Fruit fly (Drosophila melanogaster) whole organism, embryonic: ENCODE data around the gene CG11828.

Source experiments
- CG10267 ChIP-seq: fragments of 200-800 bp; sonication (Bioruptor generic); optimal IDR thresholded peaks from 2 replicates; lab custom pipeline; 2018; ENCODE audit warnings: missing biosample characterization, mild to moderate bottlenecking, missing genetic modification characterization, moderate library complexity
- CG10366 ChIP-seq: fragments of 200-800 bp; sonication (Bioruptor generic); IDR thresholded peaks from 2 replicates; pipeline ENCODE4 v1.3.6; 2022; ENCODE audit warnings: missing biosample characterization, missing genetic modification characterization
- CG10431 ChIP-seq: fragments of 200-800 bp; sonication (Bioruptor generic); optimal IDR thresholded peaks from 3 replicates; lab custom pipeline; 2018; ENCODE audit warnings: missing biosample characterization, mild to moderate bottlenecking, missing genetic modification characterization
- CG10543 ChIP-seq: fragments of 200-800 bp; sonication (Bioruptor generic); optimal IDR thresholded peaks from 3 replicates; lab custom pipeline; 2017; ENCODE audit warnings: missing biosample characterization, mild to moderate bottlenecking, missing genetic modification characterization, moderate library complexity
- CG12769 ChIP-seq: fragments of 200-800 bp; sonication (Bioruptor generic); optimal IDR thresholded peaks from 2 replicates; lab custom pipeline; 2019; ENCODE audit warnings: missing biosample characterization, mild to moderate bottlenecking, missing genetic modification characterization, moderate library complexity
- CG13894 ChIP-seq: fragments of 200-800 bp; sonication (Bioruptor generic); optimal IDR thresholded peaks from 3 replicates; lab custom pipeline; 2018; ENCODE audit warnings: missing biosample characterization, mild to moderate bottlenecking, missing genetic modification characterization, moderate library complexity
- CG15269 ChIP-seq: fragments of 200-800 bp; sonication (Bioruptor generic); optimal IDR thresholded peaks from 2 replicates; lab custom pipeline; 2018; ENCODE audit warnings: missing biosample characterization, mild to moderate bottlenecking, missing genetic modification characterization, moderate library complexity
- CG17359 ChIP-seq: fragments of 200-800 bp; sonication (Bioruptor generic); optimal IDR thresholded peaks from 3 replicates; lab custom pipeline; 2018; ENCODE audit warnings: missing biosample characterization, mild to moderate bottlenecking, missing genetic modification characterization, moderate library complexity
- CG17568 ChIP-seq: fragments of 200-800 bp; sonication (Bioruptor generic); optimal IDR thresholded peaks from 2 replicates; lab custom pipeline; 2018; ENCODE audit warnings: missing biosample characterization, mild to moderate bottlenecking, missing genetic modification characterization, moderate library complexity
- CG42726 ChIP-seq: fragments of 200-800 bp; sonication (Bioruptor generic); IDR thresholded peaks from 2 replicates; pipeline ENCODE4 v1.3.6; 2022; ENCODE audit warnings: missing biosample characterization, missing genetic modification characterization; ENCODE audit not compliant: partially characterized antibody
- CG6813 ChIP-seq: fragments of 200-800 bp; sonication (Bioruptor generic); optimal IDR thresholded peaks from 2 replicates; lab custom pipeline; 2017; ENCODE audit warnings: missing biosample characterization, missing genetic modification characterization, mild to moderate bottlenecking, moderate library complexity, missing genetic modification reagents
- CG7271 ChIP-seq: fragments of 200-800 bp; sonication (Bioruptor generic); optimal IDR thresholded peaks from 2 replicates; lab custom pipeline; 2018; ENCODE audit warnings: missing biosample characterization, mild to moderate bottlenecking, missing genetic modification characterization, moderate library complexity
- CG8290 ChIP-seq, 3 experiments: fragments of 200-800 bp; sonication (Bioruptor generic); optimal IDR thresholded peaks; 2 replicates each; lab custom pipeline; 2016 to 2019; ENCODE audit warnings: missing biosample characterization in 3 of 3, missing genetic modification characterization in 3 of 3, mild to moderate bottlenecking in 2 of 3, moderate library complexity in 1 of 3
- D ChIP-seq, 2 experiments: fragments of 200-800 bp in 1 of 2; fragments of >200 bp in 1 of 2; sonication (Bioruptor generic) in 1 of 2; optimal IDR thresholded peaks; 2 replicates in 1 of 2; 3 replicates in 1 of 2; lab custom pipeline; 2017; ENCODE audit warnings: mild to moderate bottlenecking in 1 of 2, missing biosample characterization in 1 of 2, missing genetic modification characterization in 1 of 2, missing genetic modification reagents in 1 of 2
- Dbx ChIP-seq: fragments of 200-800 bp; sonication (Bioruptor generic); IDR thresholded peaks from 3 replicates; pipeline ENCODE4 v1.3.6; 2022; ENCODE audit warnings: missing biosample characterization, missing genetic modification characterization
- Deaf1 ChIP-seq: fragments of 200-800 bp; optimal IDR thresholded peaks from 3 replicates; lab custom pipeline; 2019; ENCODE audit warnings: missing biosample characterization, mild to moderate bottlenecking, missing genetic modification characterization, moderate library complexity
- Ets65A ChIP-seq: fragments of 200-800 bp; sonication (Bioruptor generic); peaks from one replicate; lab custom pipeline; 2016; ENCODE audit warnings: missing biosample characterization, missing genetic modification characterization
- Ets97D ChIP-seq: fragments of 200-800 bp; sonication (Bioruptor generic); optimal IDR thresholded peaks from 3 replicates; lab custom pipeline; 2016; ENCODE audit warnings: missing biosample characterization, missing genetic modification characterization
- Hmx ChIP-seq: fragments of 200-800 bp; sonication (Bioruptor generic); optimal IDR thresholded peaks from 2 replicates; lab custom pipeline; 2016; ENCODE audit warnings: missing biosample characterization, missing genetic modification characterization
- Hr78 ChIP-seq, 2 experiments: fragments of 200-800 bp in 1 of 2; fragments of >200 bp in 1 of 2; sonication (Bioruptor generic) in 1 of 2; optimal IDR thresholded peaks; 2 replicates each; lab custom pipeline; 2017 to 2019; ENCODE audit warnings: missing biosample characterization in 2 of 2, missing genetic modification characterization in 2 of 2, mild to moderate bottlenecking in 1 of 2, moderate library complexity in 1 of 2
- Lpt ChIP-seq: fragments of >200 bp; optimal IDR thresholded peaks from 2 replicates; lab custom pipeline; 2018; ENCODE audit warnings: missing biosample characterization, missing genetic modification characterization
- Oaz ChIP-seq: fragments of 200-800 bp; sonication (Bioruptor generic); IDR thresholded peaks from 2 replicates; pipeline ENCODE4 v1.3.6; 2022; ENCODE audit warnings: missing biosample characterization, missing genetic modification characterization
- Pdp1 ChIP-seq, 2 experiments: fragments of 200-800 bp; sonication (Bioruptor generic); optimal IDR thresholded peaks; 3 replicates each; lab custom pipeline; 2016; ENCODE audit warnings: missing biosample characterization in 2 of 2, missing genetic modification characterization in 2 of 2, mild to moderate bottlenecking in 1 of 2, moderate library complexity in 1 of 2
- Side ChIP-seq: fragments of 200-800 bp; sonication (Bioruptor generic); optimal IDR thresholded peaks from 2 replicates; lab custom pipeline; 2016; ENCODE audit warnings: missing biosample characterization, missing genetic modification characterization
- bcd ChIP-seq: fragments of 200-800 bp; sonication (Bioruptor generic); optimal IDR thresholded peaks from 2 replicates; lab custom pipeline; 2017; ENCODE audit warnings: missing biosample characterization, mild to moderate bottlenecking, missing genetic modification characterization
- cg ChIP-seq: fragments of 200-800 bp; sonication (Bioruptor generic); optimal IDR thresholded peaks from 3 replicates; lab custom pipeline; 2019; ENCODE audit warnings: missing biosample characterization, mild to moderate bottlenecking, missing genetic modification characterization, moderate library complexity
- chm ChIP-seq: fragments of 200-800 bp; sonication (Bioruptor generic); IDR thresholded peaks from 2 replicates; pipeline ENCODE4 v1.3.6; 2022; ENCODE audit warnings: missing biosample characterization, missing genetic modification characterization
- crol ChIP-seq: fragments of 200-800 bp; sonication (Bioruptor generic); IDR thresholded peaks from 2 replicates; pipeline ENCODE4 v1.3.6; 2022; ENCODE audit warnings: missing biosample characterization, missing genetic modification characterization
- eve ChIP-seq, 2 experiments: fragments of >200 bp; optimal IDR thresholded peaks; 2 replicates each; lab custom pipeline; 2017; ENCODE audit warnings: missing biosample characterization in 2 of 2, missing genetic modification characterization in 2 of 2
- exex ChIP-seq: fragments of 200-800 bp; sonication (Bioruptor generic); optimal IDR thresholded peaks from 4 replicates; lab custom pipeline; 2018; ENCODE audit warnings: missing biosample characterization, mild to moderate bottlenecking, missing genetic modification characterization, moderate library complexity
- fd102C ChIP-seq: fragments of 200-800 bp; sonication (Bioruptor generic); optimal IDR thresholded peaks from 2 replicates; lab custom pipeline; 2018; ENCODE audit warnings: missing biosample characterization, mild to moderate bottlenecking, missing genetic modification characterization, moderate library complexity
- gfzf ChIP-seq: fragments of 200-800 bp; sonication (Bioruptor generic); optimal IDR thresholded peaks from 2 replicates; lab custom pipeline; 2016; ENCODE audit warnings: missing biosample characterization, mild to moderate bottlenecking, missing genetic modification characterization, moderate library complexity
- grau ChIP-seq: fragments of 200-800 bp; optimal IDR thresholded peaks from 3 replicates; lab custom pipeline; 2019; ENCODE audit warnings: missing biosample characterization, mild to moderate bottlenecking, missing genetic modification characterization, moderate library complexity
- grn ChIP-seq: fragments of 200-800 bp; sonication (Bioruptor generic); optimal IDR thresholded peaks from 3 replicates; lab custom pipeline; 2017; ENCODE audit warnings: missing biosample characterization, missing genetic modification characterization
- gro ChIP-seq: fragments of 200-800 bp; sonication (Bioruptor generic); optimal IDR thresholded peaks from 2 replicates; lab custom pipeline; 2016; ENCODE audit warnings: missing biosample characterization, missing genetic modification characterization
- hbn ChIP-seq: fragments of 200-800 bp; sonication (Bioruptor generic); IDR thresholded peaks from 2 replicates; pipeline ENCODE4 v1.3.6; 2022; ENCODE audit warnings: missing biosample characterization, missing genetic modification characterization; ENCODE audit not compliant: partially characterized antibody
- ind ChIP-seq: fragments of 200-800 bp; sonication (Bioruptor generic); optimal IDR thresholded peaks from 3 replicates; lab custom pipeline; 2016; ENCODE audit warnings: missing biosample characterization, missing genetic modification characterization
- inv ChIP-seq: fragments of 200-800 bp; sonication (Bioruptor generic); IDR thresholded peaks from 2 replicates; pipeline ENCODE4 v1.3.6; 2022; ENCODE audit warnings: missing biosample characterization, missing genetic modification characterization; ENCODE audit not compliant: partially characterized antibody
- luna ChIP-seq: fragments of 200-800 bp; sonication (Bioruptor generic); optimal IDR thresholded peaks from 2 replicates; lab custom pipeline; 2016; ENCODE audit warnings: missing biosample characterization, missing genetic modification characterization
- mirr ChIP-seq: fragments of 200-800 bp; sonication (Bioruptor generic); optimal IDR thresholded peaks from 3 replicates; lab custom pipeline; 2018; ENCODE audit warnings: missing biosample characterization, mild to moderate bottlenecking, missing genetic modification characterization
- peb ChIP-seq: fragments of 200-800 bp; sonication (Bioruptor generic); IDR thresholded peaks from 2 replicates; pipeline ENCODE4 v1.3.6; 2022; ENCODE audit warnings: missing biosample characterization, missing genetic modification characterization
- schlank ChIP-seq: fragments of 200-800 bp; sonication (Bioruptor generic); optimal IDR thresholded peaks from 2 replicates; lab custom pipeline; 2018; ENCODE audit warnings: missing biosample characterization, mild to moderate bottlenecking, missing genetic modification characterization
- sd ChIP-seq: fragments of 200-800 bp; sonication (Bioruptor generic); optimal IDR thresholded peaks from 3 replicates; lab custom pipeline; 2018; ENCODE audit warnings: missing biosample characterization, mild to moderate bottlenecking, missing genetic modification characterization, moderate library complexity
- stwl ChIP-seq: fragments of 200-800 bp; sonication (Bioruptor generic); optimal IDR thresholded peaks from 3 replicates; lab custom pipeline; 2018; ENCODE audit warnings: missing biosample characterization, mild to moderate bottlenecking, missing genetic modification characterization, moderate library complexity
- yki ChIP-seq: fragments of >200 bp; optimal IDR thresholded peaks from 3 replicates; lab custom pipeline; 2018
- zfh1 ChIP-seq: fragments of 200-800 bp; sonication (Bioruptor generic); IDR thresholded peaks from 3 replicates; pipeline ENCODE4 v1.3.6; 2022; ENCODE audit warnings: missing biosample characterization, missing genetic modification characterization

Gene CG11828

DNA sequence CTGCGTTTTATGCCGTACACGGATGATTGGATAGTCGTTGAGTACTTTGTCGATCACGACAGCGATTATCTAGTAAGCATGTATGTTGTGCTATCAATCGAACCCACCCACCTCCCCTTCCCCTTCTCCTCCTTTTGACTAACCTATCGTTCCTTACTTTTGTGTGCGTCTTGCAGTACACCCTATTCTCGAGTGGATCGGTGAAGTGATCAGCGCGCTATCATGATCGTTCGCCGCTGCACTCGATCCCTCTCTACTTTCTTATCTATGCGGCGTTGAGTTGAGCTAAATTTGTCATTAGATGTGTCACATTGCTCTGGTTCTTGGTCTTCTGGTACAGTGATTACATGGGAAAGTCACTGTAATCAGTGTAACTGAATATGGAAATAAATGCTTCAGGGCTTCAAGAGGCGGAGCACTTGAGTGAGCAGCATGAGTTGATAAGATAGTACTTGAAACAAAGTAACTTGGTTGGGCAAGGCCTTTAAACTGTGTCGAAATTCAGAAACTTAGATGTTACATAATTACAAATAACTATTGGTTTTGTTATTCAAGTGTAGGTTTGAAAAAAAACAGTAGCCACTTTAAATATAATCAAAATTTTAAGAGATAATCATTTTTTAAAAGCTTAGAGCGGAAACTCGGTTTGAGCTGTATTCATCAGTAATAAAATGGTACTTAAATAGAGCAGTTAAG lies 21.2 kb upstream of the CG11828 start (continued):
- TF ChIP-seq D (optimal IDR thresholded peaks at IDR 0.05; lab: Kevin White, UChicago) (peak; percentile 22), D (GFP tag; optimal IDR thresholded peaks at IDR 0.05; lab: Kevin White, UChicago) (no peak), CG8290 (GFP tag; optimal IDR thresholded peaks at IDR 0.05; lab: Kevin White, UChicago) (no peak), CG8290 (tag; optimal IDR thresholded peaks at IDR 0.05; lab: Kevin White, UChicago) (no peak), CG6813 (GFP tag; lab: Kevin White, UChicago) (no peak), mirr (GFP tag; lab: Kevin White, UChicago) (peak; percentile 57), exex (peak; percentile 77), Ets65A (GFP tag; lab: Kevin White, UChicago) (peak; percentile 71), CG10431 (GFP tag; lab: Kevin White, UChicago) (peak; percentile 69), Oaz (GFP tag; lab: Robert Waterston, UW) (no peak), Hr78 (GFP tag; optimal IDR thresholded peaks at IDR 0.05; lab: Kevin White, UChicago) (peak in 1 of 2 experiments; percentile 1), grau (tag; lab: Kevin White, UChicago) (peak; percentile 34), grn (GFP tag; lab: Kevin White, UChicago) (peak; percentile 97)

DNA sequence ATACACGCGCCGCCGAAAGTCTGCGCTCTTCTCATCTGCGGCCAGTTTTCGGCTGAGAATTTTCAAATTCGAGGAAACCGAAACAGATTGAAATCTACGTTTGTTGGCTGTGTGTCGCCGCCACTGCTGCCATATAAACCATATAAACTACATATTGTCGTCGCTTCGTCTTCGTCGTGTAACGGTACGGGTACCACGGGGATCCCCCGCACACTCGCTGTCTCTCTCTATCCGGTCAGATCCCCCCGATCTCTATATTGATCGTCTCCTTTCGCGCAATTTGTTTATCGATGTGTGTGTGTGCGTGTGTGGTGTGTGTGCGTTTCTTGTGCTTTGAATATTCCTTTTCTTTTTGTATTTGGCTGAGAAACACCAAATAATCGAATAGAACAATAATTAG lies 19.5 kb upstream of the CG11828 start:
- TF ChIP-seq sd (tag; lab: Kevin White, UChicago): peak; percentile 15
- TF ChIP-seq zfh1 (GFP tag; lab: Robert Waterston, UW): no peak
- peak; percentile 51 for TF ChIP-seq cg
- TF ChIP-seq chm (GFP tag; lab: Robert Waterston, UW): 0 out of 2 replicates have a peak, but pooled peaks have one; percentile 25
- TF ChIP-seq crol (GFP tag; lab: Robert Waterston, UW): peak; percentile 77
- TF ChIP-seq CG10543 (GFP tag; lab: Kevin White, UChicago): peak; percentile 45
- TF ChIP-seq Deaf1 (tag; lab: Kevin White, UChicago): peak; percentile 62
- 0 out of 2 replicates have a peak, but pooled peaks have one; percentile 7 for TF ChIP-seq CG42726
- no peak for TF ChIP-seq CG10366 (GFP tag; lab: Robert Waterston, UW)
- 0 out of 2 replicates have a peak, but pooled peaks have one; percentile 22 for TF ChIP-seq hbn (GFP tag; lab: Robert Waterston, UW)
- TF ChIP-seq CG17568 (GFP tag; lab: Kevin White, UChicago): no peak
- TF ChIP-seq CG12769 (tag; lab: Kevin White, UChicago): peak; percentile 33
- no peak for TF ChIP-seq bcd (GFP tag; lab: Kevin White, UChicago)
- peak; percentile 12 for TF ChIP-seq Ets97D
- peak in 1 of 2 experiments; percentile 4 for TF ChIP-seq Pdp1 (GFP tag; optimal IDR thresholded peaks at IDR 0.05; lab: Kevin White, UChicago)

DNA sequence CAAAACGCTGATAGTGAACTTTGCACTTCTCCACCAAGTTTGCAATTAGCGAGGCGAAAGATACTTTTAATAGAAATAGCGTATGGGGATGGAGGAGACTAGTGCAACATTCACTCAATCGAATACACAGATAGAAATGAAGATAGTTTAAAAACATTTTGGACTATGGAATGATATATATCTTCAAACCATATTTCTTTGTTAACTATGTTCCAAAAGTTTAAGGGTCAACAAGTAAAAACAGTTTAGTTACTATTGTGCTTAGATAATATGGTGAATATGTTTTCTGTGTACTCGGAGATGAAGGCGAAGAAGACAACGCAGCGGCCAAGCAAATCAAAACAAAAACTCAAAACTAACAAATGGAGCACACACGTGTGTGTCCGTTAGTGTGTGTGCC lies 18.7 kb upstream of the CG11828 start:
- TF ChIP-seq schlank: no peak
- TF ChIP-seq CG15269 (tag; lab: Kevin White, UChicago): peak; percentile 59
- no peak for TF ChIP-seq Hmx
- TF ChIP-seq Dbx (GFP tag; lab: Robert Waterston, UW): no peak
- no peak for TF ChIP-seq CG7271 (tag; lab: Kevin White, UChicago)
- TF ChIP-seq CG17359: peak; percentile 73
- peak; percentile 5 for TF ChIP-seq CG10267
- no peak for TF ChIP-seq inv
- no peak for TF ChIP-seq Pdp1 (GFP tag; optimal IDR thresholded peaks at IDR 0.05; lab: Kevin White, UChicago)
- TF ChIP-seq CG13894 (tag; lab: Kevin White, UChicago): no peak
- peak; percentile 32 for TF ChIP-seq ind (GFP tag; lab: Kevin White, UChicago)
- no peak for TF ChIP-seq eve (GFP tag; optimal IDR thresholded peaks at IDR 0.05; lab: Kevin White, UChicago)
- TF ChIP-seq Lpt (GFP tag; lab: Kevin White, UChicago): no peak
- no peak for TF ChIP-seq luna (GFP tag; lab: Kevin White, UChicago)
- TF ChIP-seq stwl: no peak
- TF ChIP-seq Side (GFP tag; lab: Kevin White, UChicago): no peak
- no peak for TF ChIP-seq gro (GFP tag; lab: Kevin White, UChicago)
- TF ChIP-seq yki (lab: Kevin White, UChicago): no peak
- no peak for TF ChIP-seq gfzf (GFP tag; lab: Kevin White, UChicago)
- no peak for TF ChIP-seq fd102C (GFP tag; lab: Kevin White, UChicago)
- TF ChIP-seq peb (GFP tag; lab: Robert Waterston, UW): no peak
